Worm (Caenorhabditis elegans) whole organism, mixed stage, embryonic: Measurements from ENCODE around the gene bgnt-1.4.

ENCODE experiments used
- ceh-83 ChIP-seq: fragments of 200-800 bp; sonication (Bioruptor generic); optimal IDR thresholded peaks from 2 replicates; lab custom pipeline; 2018; ENCODE audit warnings: mild to moderate bottlenecking, missing genetic modification characterization, missing compliant biosample characterization
- nhr-28 ChIP-seq: fragments of 150-350 bp; optimal IDR thresholded peaks from 2 replicates; lab custom pipeline; 2014; ENCODE audit warnings: missing biosample characterization, missing genetic modification characterization
- ztf-11 ChIP-seq: fragments of 150-350 bp; optimal IDR thresholded peaks from 2 replicates; lab custom pipeline; 2014; ENCODE audit warnings: missing biosample characterization, missing genetic modification characterization

- no peak for TF ChIP-seq ceh-83
- no peak for TF ChIP-seq nhr-28
- TF ChIP-seq ztf-11 (tag; lab: Kevin White, UChicago), result no peak
Measured at ce11 chrV:4766501-4766900, 5.7 kb downstream of the bgnt-1.4 start, which contains the start of gene C18G1.8.
